Worm (Caenorhabditis elegans): ENCODE results near the gene icap-1.

ce11 chrIV:13783237-13784012 is 3.3 kb downstream of the icap-1 start, which contains the start of gene iscu-1:
- TF ChIP-seq efl-1 (GFP tag; optimal IDR thresholded peaks at IDR 0.05) (no peak), dpl-1 (GFP tag; optimal IDR thresholded peaks at IDR 0.05) (peak; percentile 7)

All from whole organism, young adult.